Fruit fly (Drosophila melanogaster): Measurements from ENCODE around the gene Nek2.

Nek2 gene

dm6 chrX:7935798-7936572, 44.5 kb upstream of the Nek2 start, which contains the start of gene Ubr3:
Gene Ubr3 (plus strand): TSS chrX:7935896.
- TF ChIP-seq usp (GFP tag; optimal IDR thresholded peaks at IDR 0.05) (no peak), Rel (GFP tag; optimal IDR thresholded peaks at IDR 0.05) (no peak), Rel (tag; optimal IDR thresholded peaks at IDR 0.05) (peak; percentile 91), HLH106 (tag; optimal IDR thresholded peaks at IDR 0.05) (no peak), woc (GFP tag; optimal IDR thresholded peaks at IDR 0.05) (no peak), Hr83 (GFP tag; optimal IDR thresholded peaks at IDR 0.05; ENCODE audit: poor library complexity, severe bottlenecking) (no peak), tai (GFP tag; optimal IDR thresholded peaks at IDR 0.05) (no peak), foxo (GFP tag; optimal IDR thresholded peaks at IDR 0.05) (peak in 1 of 2 experiments; percentile 42), dsf (GFP tag; optimal IDR thresholded peaks at IDR 0.05; ENCODE audit: borderline replicate concordance) (no peak), CG9705 (GFP tag; optimal IDR thresholded peaks at IDR 0.05) (no peak), Hnf4 (GFP tag; optimal IDR thresholded peaks at IDR 0.05) (no peak), pan (optimal IDR thresholded peaks at IDR 0.05) (no peak), Dfd (GFP tag; optimal IDR thresholded peaks at IDR 0.05) (no peak), psq (GFP tag; optimal IDR thresholded peaks at IDR 0.05) (peak; percentile 27), Jra (GFP tag; optimal IDR thresholded peaks at IDR 0.05) (peak; percentile 54), Abd-B (GFP tag; optimal IDR thresholded peaks at IDR 0.05) (peak; percentile 11), CG32264 (GFP tag; optimal IDR thresholded peaks at IDR 0.05) (no peak), sv (GFP tag; optimal IDR thresholded peaks at IDR 0.05) (no peak), Myc (optimal IDR thresholded peaks at IDR 0.05) (no peak), sage (GFP tag; optimal IDR thresholded peaks at IDR 0.05) (no peak), h (GFP tag; optimal IDR thresholded peaks at IDR 0.05) (peak; percentile 59), GATAd (GFP tag; optimal IDR thresholded peaks at IDR 0.05) (no peak), Sp1 (GFP tag; optimal IDR thresholded peaks at IDR 0.05) (peak; percentile 10), dmrt93B (GFP tag; optimal IDR thresholded peaks at IDR 0.05) (no peak), dl (GFP tag; optimal IDR thresholded peaks at IDR 0.05; ENCODE audit: insufficient read depth in 1 of 2, partially characterized antibody in 2 of 2) (no peak), N (GFP tag; optimal IDR thresholded peaks at IDR 0.05) (peak; percentile 7), Vsx2 (GFP tag; optimal IDR thresholded peaks at IDR 0.05; ENCODE audit: partially characterized antibody) (no peak), fru (GFP tag; optimal IDR thresholded peaks at IDR 0.05) (peak; percentile 27), Mio (GFP tag; optimal IDR thresholded peaks at IDR 0.05) (no peak), jim (GFP tag; optimal IDR thresholded peaks at IDR 0.05) (no peak), Dif (GFP tag; optimal IDR thresholded peaks at IDR 0.05; ENCODE audit: partially characterized antibody) (no peak), brk (GFP tag; optimal IDR thresholded peaks at IDR 0.05) (no peak), rgr (GFP tag; optimal IDR thresholded peaks at IDR 0.05) (peak; percentile 1), CrebA (GFP tag; optimal IDR thresholded peaks at IDR 0.05; ENCODE audit: borderline replicate concordance) (no peak), OdsH (GFP tag; optimal IDR thresholded peaks at IDR 0.05) (peak; percentile 9), ey (GFP tag; optimal IDR thresholded peaks at IDR 0.05) (no peak), lola (GFP tag; optimal IDR thresholded peaks at IDR 0.05) (no peak), Hr78 (GFP tag; optimal IDR thresholded peaks at IDR 0.05) (no peak), br (GFP tag; optimal IDR thresholded peaks at IDR 0.05) (no peak)

- no peak for TF ChIP-seq CrebA (GFP tag; optimal IDR thresholded peaks at IDR 0.05; ENCODE audit: borderline replicate concordance)
- TF ChIP-seq rgr (GFP tag; optimal IDR thresholded peaks at IDR 0.05), result peak; percentile 81
- TF ChIP-seq CG9705 (GFP tag; optimal IDR thresholded peaks at IDR 0.05), result peak; percentile 49
- no peak for TF ChIP-seq dl (GFP tag; optimal IDR thresholded peaks at IDR 0.05; ENCODE audit: insufficient read depth in 1 of 2, partially characterized antibody in 2 of 2)
- peak; percentile 76 for TF ChIP-seq Jra (GFP tag; optimal IDR thresholded peaks at IDR 0.05)
- no peak for TF ChIP-seq lola (GFP tag; optimal IDR thresholded peaks at IDR 0.05)
- peak; percentile 53 for TF ChIP-seq psq (GFP tag; optimal IDR thresholded peaks at IDR 0.05)
- TF ChIP-seq sage (GFP tag; optimal IDR thresholded peaks at IDR 0.05), result peak; percentile 27
- TF ChIP-seq Hr78 (GFP tag; optimal IDR thresholded peaks at IDR 0.05), result no peak
- TF ChIP-seq sv (GFP tag; optimal IDR thresholded peaks at IDR 0.05), result peak; percentile 51
- peak; percentile 58 for TF ChIP-seq dsf (GFP tag; optimal IDR thresholded peaks at IDR 0.05; ENCODE audit: borderline replicate concordance)
- peak; percentile 21 for TF ChIP-seq ey (GFP tag; optimal IDR thresholded peaks at IDR 0.05)
- TF ChIP-seq Rel (GFP tag; optimal IDR thresholded peaks at IDR 0.05), result no peak
- TF ChIP-seq Rel (tag; optimal IDR thresholded peaks at IDR 0.05), result peak; percentile 76
- TF ChIP-seq tai (GFP tag; optimal IDR thresholded peaks at IDR 0.05), result no peak
- peak; percentile 77 for TF ChIP-seq Hnf4 (GFP tag; optimal IDR thresholded peaks at IDR 0.05)
- TF ChIP-seq pan (optimal IDR thresholded peaks at IDR 0.05), result no peak
- no peak for TF ChIP-seq N (GFP tag; optimal IDR thresholded peaks at IDR 0.05)
- TF ChIP-seq Dfd (GFP tag; optimal IDR thresholded peaks at IDR 0.05), result no peak
- TF ChIP-seq dmrt93B (GFP tag; optimal IDR thresholded peaks at IDR 0.05), result peak; percentile 66
- TF ChIP-seq jim (GFP tag; optimal IDR thresholded peaks at IDR 0.05), result peak; percentile 27
- TF ChIP-seq Hr83 (GFP tag; optimal IDR thresholded peaks at IDR 0.05; ENCODE audit: poor library complexity, severe bottlenecking), result peak; percentile 92
- TF ChIP-seq usp (GFP tag; optimal IDR thresholded peaks at IDR 0.05), result no peak
- peak; percentile 74 for TF ChIP-seq Sp1 (GFP tag; optimal IDR thresholded peaks at IDR 0.05)
- no peak for TF ChIP-seq Vsx2 (GFP tag; optimal IDR thresholded peaks at IDR 0.05; ENCODE audit: partially characterized antibody)
- peak; percentile 50 for TF ChIP-seq fru (GFP tag; optimal IDR thresholded peaks at IDR 0.05)
- TF ChIP-seq h (GFP tag; optimal IDR thresholded peaks at IDR 0.05), result peak; percentile 71
- TF ChIP-seq CG32264 (GFP tag; optimal IDR thresholded peaks at IDR 0.05), result peak; percentile 30
- peak; percentile 69 for TF ChIP-seq br (GFP tag; optimal IDR thresholded peaks at IDR 0.05)
- TF ChIP-seq foxo (GFP tag; optimal IDR thresholded peaks at IDR 0.05), result peak in 1 of 2 experiments; percentile 67
- TF ChIP-seq OdsH (GFP tag; optimal IDR thresholded peaks at IDR 0.05), result peak; percentile 46
- TF ChIP-seq HLH106 (tag; optimal IDR thresholded peaks at IDR 0.05), result peak; percentile 50
Measured at dm6 chrX:7934679-7935078, 43.2 kb upstream of the Nek2 start, which contains the start of gene RpS14b. Gene RpS14b (plus strand): TSS chrX:7934898.
